Fruit fly (Drosophila melanogaster): ENCODE results near the gene Sap47.

The Sap47 gene

DNA sequence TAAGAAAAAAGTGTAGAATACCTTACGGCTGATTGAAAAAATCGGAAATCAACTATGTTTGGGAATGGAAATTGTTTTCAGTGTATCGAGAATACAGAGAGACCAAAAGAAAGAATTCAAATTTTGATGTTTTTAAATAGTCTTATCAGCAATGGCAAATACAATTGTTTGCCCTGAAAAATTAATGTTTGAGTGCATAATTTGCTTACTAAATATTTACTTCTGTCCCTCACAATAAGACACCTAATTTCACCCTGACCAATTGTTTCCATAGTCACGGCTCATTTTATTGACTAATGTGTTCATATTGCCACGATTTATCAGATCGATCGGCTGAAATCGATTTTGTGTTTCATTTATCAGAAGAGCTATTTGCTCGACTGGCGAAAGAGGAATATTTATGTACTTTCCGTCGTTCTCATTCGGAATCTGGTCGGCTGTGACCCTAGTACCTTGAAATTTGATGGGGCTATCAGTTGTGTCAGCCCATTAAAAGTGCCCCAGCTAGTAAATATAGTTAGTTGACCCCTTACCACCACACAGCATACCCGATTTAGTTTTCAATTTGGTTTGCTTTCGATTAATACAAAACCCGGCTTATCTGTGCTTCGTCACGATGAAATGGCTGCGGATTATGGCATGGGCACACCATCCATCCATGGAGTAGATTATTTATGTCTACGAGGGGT is 48.8 kb downstream of the Sap47 start (continued):
- TF ChIP-seq CG14710 (tag; optimal IDR thresholded peaks at IDR 0.05): peak; percentile 65
- no peak for TF ChIP-seq CG3847 (GFP tag; IDR thresholded peaks at IDR 0.05)
- TF ChIP-seq CG8765 (GFP tag; IDR thresholded peaks at IDR 0.05): no peak
- no peak for TF ChIP-seq CG4730 (GFP tag; IDR thresholded peaks at IDR 0.05)
- TF ChIP-seq CG2116 (GFP tag; optimal IDR thresholded peaks at IDR 0.05): peak; percentile 25
- peak; percentile 49 for TF ChIP-seq grn (GFP tag; optimal IDR thresholded peaks at IDR 0.05)
- TF ChIP-seq pfk (GFP tag; optimal IDR thresholded peaks at IDR 0.05): no peak
- TF ChIP-seq mld (GFP tag; IDR thresholded peaks at IDR 0.05; ENCODE audit: partially characterized antibody): no peak
- TF ChIP-seq HmgD (GFP tag; optimal IDR thresholded peaks at IDR 0.05): no peak
- TF ChIP-seq Ada2b (GFP tag; IDR thresholded peaks at IDR 0.05): no peak
- no peak for TF ChIP-seq ind (GFP tag; optimal IDR thresholded peaks at IDR 0.05)
- TF ChIP-seq CG14014 (GFP tag; IDR thresholded peaks at IDR 0.05): no peak
- peak; percentile 15 for TF ChIP-seq CG5180 (GFP tag; optimal IDR thresholded peaks at IDR 0.05)
- 0 out of 3 replicates have a peak, but pooled peaks have one; percentile 24 for TF ChIP-seq CG11695 (GFP tag; IDR thresholded peaks at IDR 0.05)
- no peak for TF ChIP-seq CG11696 (GFP tag; IDR thresholded peaks at IDR 0.05)
- no peak for TF ChIP-seq sna (GFP tag; IDR thresholded peaks at IDR 0.05; ENCODE audit: partially characterized antibody)
- no peak for TF ChIP-seq Doc3 (GFP tag; IDR thresholded peaks at IDR 0.05; ENCODE audit: partially characterized antibody)
- TF ChIP-seq sob (GFP tag; IDR thresholded peaks at IDR 0.05): no peak
- TF ChIP-seq Gug (GFP tag; IDR thresholded peaks at IDR 0.05): no peak
- no peak for TF ChIP-seq hkb (optimal IDR thresholded peaks at IDR 0.05)
- no peak for TF ChIP-seq hkb (GFP tag; IDR thresholded peaks at IDR 0.05)
- no peak for TF ChIP-seq chn (GFP tag; optimal IDR thresholded peaks at IDR 0.05)
- no peak for TF ChIP-seq mirr (GFP tag; optimal IDR thresholded peaks at IDR 0.05)
- TF ChIP-seq br (optimal IDR thresholded peaks at IDR 0.05): no peak
- TF ChIP-seq inv (GFP tag; IDR thresholded peaks at IDR 0.05; ENCODE audit: partially characterized antibody): no peak
- TF ChIP-seq unpg (GFP tag; optimal IDR thresholded peaks at IDR 0.05): peak; percentile 54
- peak; percentile 3 for TF ChIP-seq fd96Cb (tag; optimal IDR thresholded peaks at IDR 0.05)
- no peak for TF ChIP-seq nom (GFP tag; optimal IDR thresholded peaks at IDR 0.05)
- TF ChIP-seq GATAe (GFP tag; conservative IDR thresholded peaks at IDR 0.05): no peak
- TF ChIP-seq hth (optimal IDR thresholded peaks at IDR 0.05): no peak
- no peak for TF ChIP-seq B-H2 (GFP tag; optimal IDR thresholded peaks at IDR 0.05)
- TF ChIP-seq Ets97D (GFP tag; optimal IDR thresholded peaks at IDR 0.05): no peak
- peak; percentile 82 for TF ChIP-seq zf30C (GFP tag; optimal IDR thresholded peaks at IDR 0.05)
- TF ChIP-seq Hsf (GFP tag; optimal IDR thresholded peaks at IDR 0.05): no peak
- TF ChIP-seq Fer2 (tag; optimal IDR thresholded peaks at IDR 0.05): no peak
- TF ChIP-seq CG10959 (GFP tag; IDR thresholded peaks at IDR 0.05): no peak
- TF ChIP-seq peb (GFP tag; IDR thresholded peaks at IDR 0.05): no peak
- TF ChIP-seq oc (tag; optimal IDR thresholded peaks at IDR 0.05): peak; percentile 21
- TF ChIP-seq CG6765 (GFP tag; optimal IDR thresholded peaks at IDR 0.05): no peak
- no peak; the same call in 2 of the 3 replicates for TF ChIP-seq zfh1 (GFP tag; IDR thresholded peaks at IDR 0.05)
- TF ChIP-seq CG9215 (GFP tag; IDR thresholded peaks at IDR 0.05): no peak
- TF ChIP-seq CG18476 (GFP tag; optimal IDR thresholded peaks at IDR 0.05): no peak
- no peak for TF ChIP-seq Bdp1 (GFP tag; optimal IDR thresholded peaks at IDR 0.05)
- TF ChIP-seq eve (GFP tag; optimal IDR thresholded peaks at IDR 0.05): no peak
- TF ChIP-seq Lhr (GFP tag; optimal IDR thresholded peaks at IDR 0.05): peak; percentile 29
- no peak for TF ChIP-seq jing (GFP tag; optimal IDR thresholded peaks at IDR 0.05)
- TF ChIP-seq CG7556 (GFP tag; optimal IDR thresholded peaks at IDR 0.05): no peak
- TF ChIP-seq CG17829 (tag; optimal IDR thresholded peaks at IDR 0.05): peak; percentile 30
- TF ChIP-seq CG15514 (GFP tag; optimal IDR thresholded peaks at IDR 0.05): no peak
- no peak for TF ChIP-seq CG11723 (GFP tag; optimal IDR thresholded peaks at IDR 0.05)
- no peak for TF ChIP-seq ro (GFP tag; IDR thresholded peaks at IDR 0.05)

All from whole organism, embryonic.